Fruit fly (Drosophila melanogaster) whole organism, wandering third instar larva: Measurements from ENCODE around the gene CG14327.
A peak's percentile ranks its signal among the peaks of the same experiment; 100 is the strongest.

ENCODE experiments used
- Abd-B ChIP-seq: fragments of >200 bp; optimal IDR thresholded peaks from 2 replicates; lab custom pipeline; 2017; ENCODE audit warnings: missing biosample characterization, missing genetic modification characterization
- CG32264 ChIP-seq: fragments of 200-800 bp; sonication (Bioruptor generic); optimal IDR thresholded peaks from 2 replicates; lab custom pipeline; 2016; ENCODE audit warnings: missing biosample characterization, missing genetic modification characterization
- CG9705 ChIP-seq: fragments of 200-800 bp; sonication (Bioruptor generic); optimal IDR thresholded peaks from 2 replicates; lab custom pipeline; 2018; ENCODE audit warnings: missing biosample characterization, mild to moderate bottlenecking, missing genetic modification characterization
- Dfd ChIP-seq: fragments of >200 bp; optimal IDR thresholded peaks from 2 replicates; lab custom pipeline; 2017; ENCODE audit warnings: missing biosample characterization, missing genetic modification characterization
- Dif ChIP-seq: fragments of 200-275, 200-300 bp; sonication (Bioruptor generic); optimal IDR thresholded peaks from 2 replicates; lab custom pipeline; 2018; ENCODE audit warnings: missing biosample characterization, missing genetic modification characterization; ENCODE audit not compliant: partially characterized antibody
- GATAd ChIP-seq: sonication (Bioruptor generic); optimal IDR thresholded peaks from 2 replicates; lab custom pipeline; 2016; ENCODE audit warnings: missing biosample characterization, missing genetic modification characterization
- HLH106 ChIP-seq: fragments of 200-800 bp; optimal IDR thresholded peaks from 3 replicates; lab custom pipeline; 2019; ENCODE audit warnings: missing biosample characterization, mild to moderate bottlenecking, missing genetic modification characterization, moderate library complexity
- Hnf4 ChIP-seq: fragments of 200-800 bp; sonication (Bioruptor generic); optimal IDR thresholded peaks from 2 replicates; lab custom pipeline; 2016; ENCODE audit warnings: missing biosample characterization, mild to moderate bottlenecking, missing genetic modification characterization
- Hr78 ChIP-seq: fragments of >200 bp; optimal IDR thresholded peaks from 2 replicates; lab custom pipeline; 2017; ENCODE audit warnings: missing biosample characterization, missing genetic modification characterization
- Hr83 ChIP-seq: fragments of 200-300 bp; sonication (Bioruptor generic); optimal IDR thresholded peaks from 2 replicates; lab custom pipeline; 2016; ENCODE audit warnings: missing biosample characterization, mild to moderate bottlenecking, missing genetic modification characterization, moderate library complexity; ENCODE audit not compliant: poor library complexity, severe bottlenecking
- Jra ChIP-seq: sonication (Bioruptor generic); optimal IDR thresholded peaks from 2 replicates; lab custom pipeline; 2016; ENCODE audit warnings: missing biosample characterization, missing genetic modification characterization
- Mio ChIP-seq: sonication (Bioruptor generic); optimal IDR thresholded peaks from 2 replicates; lab custom pipeline; 2016; ENCODE audit warnings: missing biosample characterization, missing genetic modification characterization
- Myc ChIP-seq: fragments of >200 bp; optimal IDR thresholded peaks from 2 replicates; lab custom pipeline; 2017
- N ChIP-seq: fragments of >200 bp; optimal IDR thresholded peaks from 2 replicates; lab custom pipeline; 2018; ENCODE audit warnings: missing biosample characterization, missing external identifiers, missing genetic modification characterization
- OdsH ChIP-seq: fragments of 200-800 bp; sonication (Bioruptor generic); optimal IDR thresholded peaks from 2 replicates; lab custom pipeline; 2016; ENCODE audit warnings: missing biosample characterization, mild to moderate bottlenecking, missing genetic modification characterization
- Rel ChIP-seq, 2 experiments: fragments of 200-800 bp; sonication (Bioruptor generic) in 1 of 2; optimal IDR thresholded peaks; 2 replicates in 1 of 2; 3 replicates in 1 of 2; lab custom pipeline; 2016 to 2019; ENCODE audit warnings: mild to moderate bottlenecking in 2 of 2, missing biosample characterization in 2 of 2, missing genetic modification characterization in 2 of 2, moderate library complexity in 1 of 2
- Sp1 ChIP-seq: fragments of 200-800 bp; sonication (Bioruptor generic); optimal IDR thresholded peaks from 3 replicates; lab custom pipeline; 2019; ENCODE audit warnings: missing biosample characterization, mild to moderate bottlenecking, missing genetic modification characterization, moderate library complexity
- Vsx2 ChIP-seq: fragments of 200-300, 225-300 bp; sonication (Bioruptor generic); optimal IDR thresholded peaks from 2 replicates; lab custom pipeline; 2018; ENCODE audit warnings: missing biosample characterization, missing genetic modification characterization; ENCODE audit not compliant: partially characterized antibody
- br ChIP-seq: fragments of 200-800 bp; sonication (Bioruptor generic); optimal IDR thresholded peaks from 2 replicates; lab custom pipeline; 2016; ENCODE audit warnings: missing biosample characterization, missing genetic modification characterization
- brk ChIP-seq: fragments of 200-800 bp; sonication (Bioruptor generic); optimal IDR thresholded peaks from 2 replicates; lab custom pipeline; 2016; ENCODE audit warnings: missing biosample characterization, mild to moderate bottlenecking, missing genetic modification characterization
- dl ChIP-seq, 2 experiments: fragments of 175-275, 200-275 bp in 1 of 2; fragments of 200-275 bp in 1 of 2; sonication (Bioruptor generic); optimal IDR thresholded peaks; lab custom pipeline; 2018; ENCODE audit warnings: mild to moderate bottlenecking in 2 of 2, missing biosample characterization in 2 of 2, missing genetic modification characterization in 2 of 2, moderate library complexity in 2 of 2; ENCODE audit not compliant: partially characterized antibody in 2 of 2, insufficient read depth in 1 of 2
- dsf ChIP-seq: sonication (Bioruptor generic); optimal IDR thresholded peaks from 2 replicates; lab custom pipeline; 2016; ENCODE audit warnings: missing biosample characterization, missing genetic modification characterization, borderline replicate concordance
- ey ChIP-seq: fragments of 200-800 bp; sonication (Bioruptor generic); optimal IDR thresholded peaks from 2 replicates; lab custom pipeline; 2016; ENCODE audit warnings: missing biosample characterization, missing genetic modification characterization
- foxo ChIP-seq, 2 experiments: fragments of 200-800 bp; sonication (Bioruptor generic); optimal IDR thresholded peaks; 2 replicates in 1 of 2; 3 replicates in 1 of 2; lab custom pipeline; 2016 to 2017; ENCODE audit warnings: missing biosample characterization in 2 of 2, missing genetic modification characterization in 2 of 2
- fru ChIP-seq: fragments of 200-800 bp; sonication (Bioruptor generic); optimal IDR thresholded peaks from 3 replicates; lab custom pipeline; 2016; ENCODE audit warnings: missing biosample characterization, mild to moderate bottlenecking, missing genetic modification characterization
- h ChIP-seq: fragments of 200-800 bp; sonication (Bioruptor generic); optimal IDR thresholded peaks from 3 replicates; lab custom pipeline; 2016; ENCODE audit warnings: missing biosample characterization, mild to moderate bottlenecking, missing genetic modification characterization
- jim ChIP-seq: fragments of 175-275, 200-325 bp; sonication (Bioruptor generic); optimal IDR thresholded peaks from 2 replicates; lab custom pipeline; 2016; ENCODE audit warnings: missing biosample characterization, mild to moderate bottlenecking, missing genetic modification characterization
- lola ChIP-seq: fragments of >200 bp; optimal IDR thresholded peaks from 2 replicates; lab custom pipeline; 2017; ENCODE audit warnings: missing biosample characterization, missing genetic modification characterization
- pan ChIP-seq: fragments of >200 bp; optimal IDR thresholded peaks from 2 replicates; lab custom pipeline; 2017
- psq ChIP-seq: fragments of 200-800 bp; sonication (Bioruptor generic); optimal IDR thresholded peaks from 3 replicates; lab custom pipeline; 2017; ENCODE audit warnings: missing biosample characterization, mild to moderate bottlenecking, missing genetic modification characterization, moderate library complexity
- rgr ChIP-seq: fragments of 200-800 bp; sonication (Bioruptor generic); optimal IDR thresholded peaks from 3 replicates; lab custom pipeline; 2016; ENCODE audit warnings: missing biosample characterization, mild to moderate bottlenecking, missing genetic modification characterization
- sage ChIP-seq: fragments of 200-800 bp; sonication (Bioruptor generic); optimal IDR thresholded peaks from 2 replicates; lab custom pipeline; 2016; ENCODE audit warnings: missing biosample characterization, mild to moderate bottlenecking, missing genetic modification characterization
- sv ChIP-seq: fragments of 200-800 bp; sonication (Bioruptor generic); optimal IDR thresholded peaks from 3 replicates; lab custom pipeline; 2016; ENCODE audit warnings: missing biosample characterization, missing genetic modification characterization
- tai ChIP-seq: sonication (Bioruptor generic); optimal IDR thresholded peaks from 2 replicates; lab custom pipeline; 2016; ENCODE audit warnings: missing biosample characterization, missing genetic modification characterization
- usp ChIP-seq: fragments of >200 bp; optimal IDR thresholded peaks from 2 replicates; lab custom pipeline; 2017; ENCODE audit warnings: missing biosample characterization, missing genetic modification characterization
- woc ChIP-seq: sonication (Bioruptor generic); optimal IDR thresholded peaks from 2 replicates; lab custom pipeline; 2016; ENCODE audit warnings: missing biosample characterization, mild to moderate bottlenecking, missing genetic modification characterization

CG14327 gene

DNA sequence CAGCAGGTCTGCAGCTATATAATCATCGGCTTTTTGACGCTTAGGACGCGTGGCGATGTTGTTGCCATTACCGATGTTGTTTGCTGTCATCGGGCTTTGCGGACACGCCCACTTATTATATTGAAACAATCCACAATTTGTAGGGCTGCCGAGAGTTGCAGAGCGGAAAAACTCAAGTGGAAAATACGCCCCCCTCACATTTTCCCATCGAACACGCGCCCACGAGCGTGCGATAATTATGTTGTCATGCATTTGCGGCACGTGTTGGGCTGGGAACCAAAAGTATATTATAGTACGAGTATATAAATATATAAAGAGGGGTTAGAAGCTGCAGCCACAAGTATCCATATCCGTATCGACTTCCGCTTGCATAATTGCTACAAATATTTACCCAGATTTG is 24.7 kb upstream of the CG14327 start:
- TF ChIP-seq Mio (no peak), Abd-B (GFP tag; lab: Kevin White, UChicago) (no peak), pan (lab: Kevin White, UChicago) (no peak), Dfd (GFP tag; lab: Kevin White, UChicago) (no peak), rgr (GFP tag; lab: Kevin White, UChicago) (no peak), sv (GFP tag; lab: Kevin White, UChicago) (no peak), tai (GFP tag; lab: Kevin White, UChicago) (no peak), fru (GFP tag; lab: Kevin White, UChicago) (no peak), CG32264 (no peak), foxo (GFP tag; optimal IDR thresholded peaks at IDR 0.05; lab: Kevin White, UChicago) (no peak)
- TF ChIP-seq, all 38 proteins: peak for 0

DNA sequence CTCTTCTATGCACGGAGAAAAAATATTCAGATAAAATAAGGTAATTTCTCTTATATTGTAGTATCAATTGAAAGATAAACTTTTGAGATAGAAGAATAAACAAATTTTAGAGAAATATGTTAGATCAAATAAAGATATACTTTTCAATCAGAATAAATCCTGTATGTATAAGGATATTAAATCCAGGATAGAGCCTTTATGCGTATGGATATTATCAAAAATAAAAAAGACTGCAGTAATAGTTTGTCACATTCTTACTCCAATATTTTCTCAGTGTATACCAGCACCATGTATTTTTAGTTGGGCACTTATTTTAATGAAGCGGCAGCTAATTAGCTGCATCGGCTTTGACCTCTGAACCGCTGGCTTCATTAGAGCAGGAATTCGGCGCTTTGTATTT is 21.7 kb upstream of the CG14327 start:
- TF ChIP-seq Hnf4 (GFP tag; lab: Kevin White, UChicago): no peak
- TF ChIP-seq GATAd (GFP tag; lab: Kevin White, UChicago): no peak
- no peak for TF ChIP-seq foxo (GFP tag; optimal IDR thresholded peaks at IDR 0.05; lab: Kevin White, UChicago)
- no peak for TF ChIP-seq pan (lab: Kevin White, UChicago)
- no peak for TF ChIP-seq woc (GFP tag; lab: Kevin White, UChicago)
- no peak for TF ChIP-seq dl (GFP tag; optimal IDR thresholded peaks at IDR 0.05; lab: Kevin White, UChicago; ENCODE audit: insufficient read depth in 1 of 2, partially characterized antibody in 2 of 2)
- no peak for TF ChIP-seq sv (GFP tag; lab: Kevin White, UChicago)
- no peak for TF ChIP-seq Myc
- no peak for TF ChIP-seq CG32264
- no peak for TF ChIP-seq lola (GFP tag; lab: Kevin White, UChicago)
- no peak for TF ChIP-seq Sp1 (GFP tag; lab: Kevin White, UChicago)
- no peak for TF ChIP-seq fru (GFP tag; lab: Kevin White, UChicago)
- TF ChIP-seq Dif: no peak
- no peak for TF ChIP-seq dsf
- TF ChIP-seq Hr78 (GFP tag; lab: Kevin White, UChicago): no peak
- TF ChIP-seq HLH106 (tag; lab: Kevin White, UChicago): no peak
- no peak for TF ChIP-seq Mio
- no peak for TF ChIP-seq Abd-B (GFP tag; lab: Kevin White, UChicago)

DNA sequence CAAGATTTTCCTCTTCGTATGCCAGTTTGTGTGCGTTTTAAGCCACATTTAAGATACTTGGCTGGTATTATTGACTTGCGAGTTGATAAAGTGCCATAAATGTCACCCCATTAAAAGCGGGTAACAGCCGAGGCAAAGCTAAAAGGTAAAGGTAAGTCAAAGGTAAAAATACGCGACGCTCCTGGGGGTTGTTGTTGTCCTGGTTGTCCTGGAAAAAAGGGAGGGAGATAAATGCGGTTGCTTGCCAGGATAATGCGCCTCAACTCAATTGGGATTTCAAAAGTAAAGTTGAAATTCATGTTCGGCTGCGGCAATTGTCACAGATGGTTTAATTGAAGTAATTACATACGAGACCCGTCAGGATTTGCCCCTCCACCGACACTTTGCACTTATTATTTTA is 20.0 kb upstream of the CG14327 start:
- TF ChIP-seq rgr (GFP tag; lab: Kevin White, UChicago): no peak
- TF ChIP-seq lola (GFP tag; lab: Kevin White, UChicago): no peak
- no peak for TF ChIP-seq Mio
- no peak for TF ChIP-seq Dif
- no peak for TF ChIP-seq CG32264
- no peak for TF ChIP-seq Hr83 (GFP tag; lab: Kevin White, UChicago)
- no peak for TF ChIP-seq sv (GFP tag; lab: Kevin White, UChicago)
- TF ChIP-seq tai (GFP tag; lab: Kevin White, UChicago): no peak
- TF ChIP-seq h (GFP tag; lab: Kevin White, UChicago): no peak
- no peak for TF ChIP-seq HLH106 (tag; lab: Kevin White, UChicago)
- no peak for TF ChIP-seq dsf
- TF ChIP-seq sage: no peak

DNA sequence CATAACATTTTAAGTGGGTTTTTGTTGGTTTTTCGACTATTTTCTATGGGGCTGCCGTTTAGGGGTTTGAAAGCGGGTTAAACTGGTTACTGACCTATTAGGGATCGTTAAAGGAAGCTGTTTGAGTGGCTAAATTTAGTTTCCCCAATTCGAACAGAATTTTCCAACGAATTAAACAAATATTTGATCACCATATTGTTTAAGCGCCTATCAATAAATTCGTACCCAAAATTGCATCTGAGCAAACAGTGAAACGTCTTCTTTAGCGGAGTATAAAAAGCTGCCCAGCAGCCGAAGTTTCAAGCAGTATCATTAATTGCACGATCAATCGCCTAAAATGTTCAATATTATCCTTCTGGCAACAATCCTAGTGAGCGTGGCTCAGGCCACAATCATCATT is 19.4 kb upstream of the CG14327 start, which contains the start of gene Sgs5bis:
Sgs5bis (plus strand) TSS at position 301 of the 400 bp plus-strand sequence.
- TF ChIP-seq foxo (GFP tag; optimal IDR thresholded peaks at IDR 0.05; lab: Kevin White, UChicago) (no peak), sage (no peak), pan (lab: Kevin White, UChicago) (no peak), Mio (no peak), rgr (GFP tag; lab: Kevin White, UChicago) (no peak), jim (GFP tag; lab: Kevin White, UChicago) (no peak)

DNA sequence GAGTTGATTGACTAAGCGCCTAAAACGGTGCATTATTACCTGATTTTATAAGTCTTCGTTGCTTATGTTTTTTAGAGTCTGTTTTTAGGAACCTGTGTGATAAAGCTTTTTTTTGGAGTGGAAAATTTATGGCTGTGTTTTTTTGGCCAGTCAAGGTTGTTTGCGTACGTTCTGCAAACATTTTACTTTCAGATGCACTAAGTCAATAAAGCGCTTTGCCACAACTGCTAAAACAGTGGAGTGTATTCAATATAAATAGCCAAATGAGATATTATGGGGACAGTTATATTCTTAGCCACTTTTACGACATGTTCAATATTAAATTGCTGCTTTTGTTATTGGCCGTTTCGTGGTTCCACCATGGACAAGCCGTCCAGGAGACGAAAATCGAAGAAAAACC is 18.4 kb upstream of the CG14327 start, which contains the start of gene Sgs5:
Sgs5 (plus strand) TSS at position 279 of the 400 bp plus-strand sequence.
- peak; percentile 25 for TF ChIP-seq CG9705 (GFP tag; lab: Kevin White, UChicago)
- no peak for TF ChIP-seq pan (lab: Kevin White, UChicago)
- no peak for TF ChIP-seq GATAd (GFP tag; lab: Kevin White, UChicago)
- TF ChIP-seq tai (GFP tag; lab: Kevin White, UChicago): peak; percentile 51
- TF ChIP-seq Rel (GFP tag; optimal IDR thresholded peaks at IDR 0.05; lab: Kevin White, UChicago): no peak
- no peak for TF ChIP-seq Rel (tag; optimal IDR thresholded peaks at IDR 0.05; lab: Kevin White, UChicago)
- TF ChIP-seq Myc: no peak
- TF ChIP-seq sage: no peak
- TF ChIP-seq foxo (GFP tag; optimal IDR thresholded peaks at IDR 0.05; lab: Kevin White, UChicago): peak in 1 of 2 experiments; percentile 51
- TF ChIP-seq Hr83 (GFP tag; lab: Kevin White, UChicago): peak; percentile 96
- no peak for TF ChIP-seq Abd-B (GFP tag; lab: Kevin White, UChicago)
- no peak for TF ChIP-seq CG32264
- TF ChIP-seq Vsx2 (GFP tag; lab: Kevin White, UChicago): no peak
- TF ChIP-seq lola (GFP tag; lab: Kevin White, UChicago): no peak
- no peak for TF ChIP-seq N (GFP tag; lab: Kevin White, UChicago)
- TF ChIP-seq ey (GFP tag; lab: Kevin White, UChicago): peak; percentile 11
- TF ChIP-seq Dif: no peak
- TF ChIP-seq brk (GFP tag; lab: Kevin White, UChicago): peak; percentile 55
- no peak for TF ChIP-seq Dfd (GFP tag; lab: Kevin White, UChicago)
- TF ChIP-seq br: peak; percentile 53
- no peak for TF ChIP-seq Mio
- TF ChIP-seq dl (GFP tag; optimal IDR thresholded peaks at IDR 0.05; lab: Kevin White, UChicago; ENCODE audit: insufficient read depth in 1 of 2, partially characterized antibody in 2 of 2): no peak
- TF ChIP-seq Jra (GFP tag; lab: Kevin White, UChicago): peak; percentile 35
- no peak for TF ChIP-seq dsf
- no peak for TF ChIP-seq sv (GFP tag; lab: Kevin White, UChicago)
- no peak for TF ChIP-seq jim (GFP tag; lab: Kevin White, UChicago)
- no peak for TF ChIP-seq Hr78 (GFP tag; lab: Kevin White, UChicago)
- TF ChIP-seq Sp1 (GFP tag; lab: Kevin White, UChicago): peak; percentile 47
- TF ChIP-seq woc (GFP tag; lab: Kevin White, UChicago): no peak
- TF ChIP-seq psq (GFP tag; lab: Kevin White, UChicago): peak; percentile 32
- no peak for TF ChIP-seq usp
- peak; percentile 66 for TF ChIP-seq OdsH
